Fruit fly (Drosophila melanogaster): ENCODE results near the gene mop.

mop gene

dm6 chr3L:14761837-14762785, 13.8 kb downstream of the mop start, which contains the start of the genes Tsen34 and Mgat4a (continued):
- no peak for TF ChIP-seq Sox102F (GFP tag; optimal IDR thresholded peaks at IDR 0.05)
- no peak for TF ChIP-seq CG8119 (GFP tag; IDR thresholded peaks at IDR 0.05)
- no peak for TF ChIP-seq Met (GFP tag; optimal IDR thresholded peaks at IDR 0.05)
- TF ChIP-seq Eip75B (GFP tag; optimal IDR thresholded peaks at IDR 0.05), result no peak
- peak; percentile 35 for TF ChIP-seq acj6 (GFP tag; optimal IDR thresholded peaks at IDR 0.05)
- no peak for TF ChIP-seq CG15336 (GFP tag; IDR thresholded peaks at IDR 0.05)
- no peak for TF ChIP-seq CG16779 (tag; optimal IDR thresholded peaks at IDR 0.05)
- no peak for TF ChIP-seq CG34406 (GFP tag; optimal IDR thresholded peaks at IDR 0.05)
- no peak for TF ChIP-seq topi (GFP tag; optimal IDR thresholded peaks at IDR 0.05)
- no peak for TF ChIP-seq Hr38 (GFP tag; optimal IDR thresholded peaks at IDR 0.05)

- TF ChIP-seq vri (GFP tag; optimal IDR thresholded peaks at IDR 0.05), result no peak
- no peak for TF ChIP-seq cyc (GFP tag; optimal IDR thresholded peaks at IDR 0.05)
- TF ChIP-seq CG9139 (GFP tag; optimal IDR thresholded peaks at IDR 0.05), result no peak
- TF ChIP-seq CG34406 (GFP tag; optimal IDR thresholded peaks at IDR 0.05), result no peak
- no peak for TF ChIP-seq Ets96B (tag; optimal IDR thresholded peaks at IDR 0.05)
- TF ChIP-seq CG7368 (GFP tag; optimal IDR thresholded peaks at IDR 0.05), result no peak
- TF ChIP-seq Eip78C (GFP tag), result no peak
- TF ChIP-seq CG3919 (GFP tag; optimal IDR thresholded peaks at IDR 0.05), result no peak
- no peak for TF ChIP-seq CG6276 (GFP tag; optimal IDR thresholded peaks at IDR 0.05)
- TF ChIP-seq fd59A (GFP tag; optimal IDR thresholded peaks at IDR 0.05), result no peak
- TF ChIP-seq CG8119 (GFP tag; IDR thresholded peaks at IDR 0.05), result no peak
- no peak for TF ChIP-seq CG11902 (GFP tag; optimal IDR thresholded peaks at IDR 0.05)
- no peak for TF ChIP-seq CG8319 (GFP tag; optimal IDR thresholded peaks at IDR 0.05)
- no peak for TF ChIP-seq esn (GFP tag; optimal IDR thresholded peaks at IDR 0.05)
- TF ChIP-seq pdm3 (GFP tag; optimal IDR thresholded peaks at IDR 0.05), result no peak
- TF ChIP-seq CG11294 (GFP tag; IDR thresholded peaks at IDR 0.05), result no peak
- TF ChIP-seq OdsH (GFP tag; optimal IDR thresholded peaks at IDR 0.05), result no peak
- TF ChIP-seq fkh (GFP tag; optimal IDR thresholded peaks at IDR 0.05), result no peak
- no peak for TF ChIP-seq Sox102F (GFP tag; optimal IDR thresholded peaks at IDR 0.05)
Observed at dm6 chr3L:14760949-14761348, 15.0 kb downstream of the mop start, which contains the start of gene Trl. Gene Trl, minus strand, starts transcription at chr3L:14761049.

- TF ChIP-seq fd59A (GFP tag; optimal IDR thresholded peaks at IDR 0.05) (no peak), Sox102F (GFP tag; optimal IDR thresholded peaks at IDR 0.05) (peak; percentile 63), CG7368 (GFP tag; optimal IDR thresholded peaks at IDR 0.05) (peak; percentile 9), Eip93F (GFP tag; optimal IDR thresholded peaks at IDR 0.05) (no peak), dac (GFP tag; optimal IDR thresholded peaks at IDR 0.05) (peak; percentile 46), CG9139 (GFP tag; optimal IDR thresholded peaks at IDR 0.05) (no peak), Blimp-1 (GFP tag; optimal IDR thresholded peaks at IDR 0.05) (no peak), CG10631 (GFP tag; optimal IDR thresholded peaks at IDR 0.05) (peak; percentile 20), Smox (GFP tag; optimal IDR thresholded peaks at IDR 0.05) (peak; percentile 68), salr (GFP tag; optimal IDR thresholded peaks at IDR 0.05) (no peak), CG6854 (GFP tag; optimal IDR thresholded peaks at IDR 0.05) (no peak), Hr4 (GFP tag; optimal IDR thresholded peaks at IDR 0.05) (peak; percentile 77), Hr38 (GFP tag; optimal IDR thresholded peaks at IDR 0.05) (no peak), Sox14 (GFP tag; optimal IDR thresholded peaks at IDR 0.05) (peak; percentile 58), Sox15 (GFP tag; optimal IDR thresholded peaks at IDR 0.05) (no peak), fd85E (GFP tag; optimal IDR thresholded peaks at IDR 0.05) (no peak), lz (GFP tag; optimal IDR thresholded peaks at IDR 0.05) (peak; percentile 59), Hr39 (GFP tag; optimal IDR thresholded peaks at IDR 0.05) (peak; percentile 55), Lpt (GFP tag; optimal IDR thresholded peaks at IDR 0.05) (no peak), CG6163 (GFP tag; IDR thresholded peaks at IDR 0.05) (no peak; the same call in 2 of the 3 replicates), Gug (GFP tag; IDR thresholded peaks at IDR 0.05) (peak; percentile 45; the same call in 1 of the 2 replicates), Eip78C (GFP tag) (peak; percentile 87), Ets21C (GFP tag; optimal IDR thresholded peaks at IDR 0.05) (peak; percentile 14), pdm3 (GFP tag; optimal IDR thresholded peaks at IDR 0.05) (peak; percentile 65), CG6792 (GFP tag; optimal IDR thresholded peaks at IDR 0.05) (peak; percentile 43), OdsH (GFP tag; optimal IDR thresholded peaks at IDR 0.05) (peak; percentile 57), CG11294 (GFP tag; IDR thresholded peaks at IDR 0.05) (peak; percentile 9; the same call in 1 of the 2 replicates), dsx (GFP tag; optimal IDR thresholded peaks at IDR 0.05; ENCODE audit: poor library complexity, severe bottlenecking) (no peak)
Observed at dm6 chr3L:14759984-14760626, 15.8 kb downstream of the mop start.

Measured in whole organism, prepupa.